Worm (Caenorhabditis elegans): ENCODE results near the gene imp-3.

Gene imp-3

ce11 chrIV:7817852-7818251, 28.4 kb upstream of the imp-3 start, which contains the start of gene ric-3 (continued):
- TF ChIP-seq nhr-28 (tag; optimal IDR thresholded peaks at IDR 0.05) (no peak), aly-2 (tag; optimal IDR thresholded peaks at IDR 0.05) (peak; percentile 57), unc-130 (tag; optimal IDR thresholded peaks at IDR 0.05) (no peak), efl-3 (GFP tag; optimal IDR thresholded peaks at IDR 0.05) (no peak), mef-2 (tag; optimal IDR thresholded peaks at IDR 0.05) (peak; percentile 22), hpl-2 (GFP tag; optimal IDR thresholded peaks at IDR 0.05) (no peak), nhr-76 (tag; optimal IDR thresholded peaks at IDR 0.05) (no peak), pax-3 (tag; optimal IDR thresholded peaks at IDR 0.05) (peak; percentile 42), unc-62 (GFP tag; optimal IDR thresholded peaks at IDR 0.05) (no peak), dpl-1 (GFP tag; optimal IDR thresholded peaks at IDR 0.05) (peak; percentile 7 to 41 (median 31)), snu-23 (GFP tag; optimal IDR thresholded peaks at IDR 0.05) (peak; percentile 78), fkh-4 (tag; optimal IDR thresholded peaks at IDR 0.05; ENCODE audit: borderline replicate concordance) (no peak), vab-15 (tag; optimal IDR thresholded peaks at IDR 0.05) (no peak), nhr-20 (tag; optimal IDR thresholded peaks at IDR 0.05) (peak; percentile 50), aha-1 (tag; optimal IDR thresholded peaks at IDR 0.05) (no peak), ztf-4 (tag; optimal IDR thresholded peaks at IDR 0.05) (no peak), swsn-7 (tag; optimal IDR thresholded peaks at IDR 0.05) (peak; percentile 73), dsc-1 (tag; optimal IDR thresholded peaks at IDR 0.05) (peak; percentile 81), skn-1 (tag; optimal IDR thresholded peaks at IDR 0.05) (peak; percentile 19), lin-35 (GFP tag; optimal IDR thresholded peaks at IDR 0.05) (peak in 1 of 2 experiments; percentile 65), ceh-90 (tag; optimal IDR thresholded peaks at IDR 0.05) (peak; percentile 16), tlp-1 (tag; optimal IDR thresholded peaks at IDR 0.05) (no peak), egl-13 (tag; optimal IDR thresholded peaks at IDR 0.05) (peak; percentile 71), lin-15B (tag; optimal IDR thresholded peaks at IDR 0.05) (no peak), nhr-77 (tag; optimal IDR thresholded peaks at IDR 0.05) (peak; percentile 30), nhr-84 (tag; optimal IDR thresholded peaks at IDR 0.05) (no peak), jun-1 (tag; optimal IDR thresholded peaks at IDR 0.05) (peak; percentile 54), Y116A8C.19 (tag; optimal IDR thresholded peaks at IDR 0.05; ENCODE audit: borderline replicate concordance) (no peak), nhr-12 (tag; optimal IDR thresholded peaks at IDR 0.05) (no peak), zag-1 (tag; optimal IDR thresholded peaks at IDR 0.05) (peak; percentile 23), fkh-10 (GFP tag; optimal IDR thresholded peaks at IDR 0.05) (peak; percentile 47), mdl-1 (tag; optimal IDR thresholded peaks at IDR 0.05) (no peak), nhr-19 (GFP tag; conservative IDR thresholded peaks at IDR 0.05) (peak; percentile 63), nhr-85 (tag) (peak; percentile 49), snpc-4 (tag; optimal IDR thresholded peaks at IDR 0.05) (peak; percentile 23), nhr-71 (tag; optimal IDR thresholded peaks at IDR 0.05) (peak; percentile 87), mep-1 (tag; optimal IDR thresholded peaks at IDR 0.05) (peak; percentile 84), xbp-1 (tag; optimal IDR thresholded peaks at IDR 0.05) (peak; percentile 43)

- TF ChIP-seq C04F5.9 (tag; optimal IDR thresholded peaks at IDR 0.05), result peak; percentile 40
- TF ChIP-seq snu-23 (GFP tag; optimal IDR thresholded peaks at IDR 0.05), result peak; percentile 44
- TF ChIP-seq lir-3 (tag; optimal IDR thresholded peaks at IDR 0.05; ENCODE audit: poor library complexity), result peak; percentile 73
- TF ChIP-seq lin-14 (GFP tag; optimal IDR thresholded peaks at IDR 0.05), result peak; percentile 54
- peak; percentile 51 for TF ChIP-seq tbx-2 (tag; optimal IDR thresholded peaks at IDR 0.05)
- no peak for TF ChIP-seq vab-15 (tag; optimal IDR thresholded peaks at IDR 0.05)
- peak; percentile 3 for TF ChIP-seq unc-130 (tag; optimal IDR thresholded peaks at IDR 0.05)
- no peak for TF ChIP-seq lin-15B (tag; optimal IDR thresholded peaks at IDR 0.05)
- TF ChIP-seq nhr-12 (tag; optimal IDR thresholded peaks at IDR 0.05), result no peak
- peak; percentile 53 for TF ChIP-seq pax-3 (tag; optimal IDR thresholded peaks at IDR 0.05)
- TF ChIP-seq efl-1 (optimal IDR thresholded peaks at IDR 0.05), result peak; percentile 53 to 89
- TF ChIP-seq efl-1 (GFP tag; optimal IDR thresholded peaks at IDR 0.05 in 1 of 2), result peak; percentile 87 to 99
- peak; percentile 10 to 53 for TF ChIP-seq lsy-2 (tag; optimal IDR thresholded peaks at IDR 0.05)
- TF ChIP-seq ztf-11 (tag; optimal IDR thresholded peaks at IDR 0.05), result peak in 1 of 2 experiments; percentile 71
- peak; percentile 91 for TF ChIP-seq nhr-85 (tag)
- no peak for TF ChIP-seq lin-39 (tag; optimal IDR thresholded peaks at IDR 0.05)
- no peak; the same call in 1 of the 2 replicates for TF ChIP-seq mab-9 (GFP tag; IDR thresholded peaks at IDR 0.05)
- peak; percentile 76 to 88 (median 86) for TF ChIP-seq dpl-1 (GFP tag; optimal IDR thresholded peaks at IDR 0.05)
- no peak for TF ChIP-seq unc-86 (tag; optimal IDR thresholded peaks at IDR 0.05)
- TF ChIP-seq ceh-88 (GFP tag; IDR thresholded peaks at IDR 0.05), result no peak; the same call in 1 of the 2 replicates
- TF ChIP-seq sptf-1 (tag; optimal IDR thresholded peaks at IDR 0.05), result no peak
- TF ChIP-seq aha-1 (tag; optimal IDR thresholded peaks at IDR 0.05), result no peak
- TF ChIP-seq tlp-1 (tag; optimal IDR thresholded peaks at IDR 0.05), result no peak
- TF ChIP-seq dsc-1 (tag; optimal IDR thresholded peaks at IDR 0.05), result peak; percentile 66
- no peak for TF ChIP-seq ceh-8 (GFP tag; optimal IDR thresholded peaks at IDR 0.05)
Measured at ce11 chrIV:7816402-7817102, 27.1 kb upstream of the imp-3 start.
